Fruit fly (Drosophila melanogaster) whole organism, embryonic: ENCODE measurements around the gene Mms19.

Source experiments
- BEAF-32 ChIP-seq: fragments of 200-800 bp; sonication (Bioruptor generic); optimal IDR thresholded peaks from 3 replicates; lab custom pipeline; 2017; ENCODE audit warnings: missing biosample characterization, missing genetic modification characterization, mild to moderate bottlenecking, moderate library complexity, missing genetic modification reagents
- CG10274 ChIP-seq: fragments of 200-800 bp; sonication (Bioruptor generic); optimal IDR thresholded peaks from 3 replicates; lab custom pipeline; 2017; ENCODE audit warnings: missing biosample characterization, mild to moderate bottlenecking, missing genetic modification characterization
- CG11560 ChIP-seq: fragments of 200-800 bp; sonication (Bioruptor generic); IDR thresholded peaks from 3 replicates; pipeline ENCODE4 v1.3.6; 2022; ENCODE audit warnings: missing biosample characterization, missing genetic modification characterization
- CG12219 ChIP-seq: fragments of 200-800 bp; sonication (Bioruptor generic); optimal IDR thresholded peaks from 3 replicates; lab custom pipeline; 2018; ENCODE audit warnings: missing biosample characterization, mild to moderate bottlenecking, missing genetic modification characterization
- CG2199 ChIP-seq: fragments of 200-800 bp; sonication (Bioruptor generic); IDR thresholded peaks from 3 replicates; pipeline ENCODE4 v1.3.6; 2022; ENCODE audit warnings: missing biosample characterization, missing genetic modification characterization
- CG31388 ChIP-seq: fragments of 200-800 bp; sonication (Bioruptor generic); optimal IDR thresholded peaks from 2 replicates; lab custom pipeline; 2016; ENCODE audit warnings: missing biosample characterization, missing genetic modification characterization
- CG3995 ChIP-seq: fragments of 200-800 bp; sonication (Bioruptor generic); optimal IDR thresholded peaks from 3 replicates; lab custom pipeline; 2016; ENCODE audit warnings: missing biosample characterization, missing genetic modification characterization
- CG4617 ChIP-seq: fragments of 200-800 bp; sonication (Bioruptor generic); optimal IDR thresholded peaks from 3 replicates; lab custom pipeline; 2016; ENCODE audit warnings: missing biosample characterization, missing genetic modification characterization, borderline replicate concordance
- CG6791 ChIP-seq: fragments of 200-800 bp; sonication (Bioruptor generic); IDR thresholded peaks from 3 replicates; pipeline ENCODE4 v1.3.6; 2022; ENCODE audit warnings: missing biosample characterization, missing genetic modification characterization; ENCODE audit not compliant: partially characterized antibody
- CG6854 ChIP-seq: fragments of 200-800 bp; sonication (Bioruptor generic); optimal IDR thresholded peaks from 3 replicates; lab custom pipeline; 2017; ENCODE audit warnings: missing biosample characterization, mild to moderate bottlenecking, missing genetic modification characterization
- CG8089 ChIP-seq: fragments of 200-800 bp; sonication (Bioruptor generic); optimal IDR thresholded peaks from 3 replicates; lab custom pipeline; 2016; ENCODE audit warnings: missing biosample characterization, missing genetic modification characterization
- CG8290 ChIP-seq, 3 experiments: fragments of 200-800 bp; sonication (Bioruptor generic); optimal IDR thresholded peaks; 2 replicates each; lab custom pipeline; 2016 to 2019; ENCODE audit warnings: missing biosample characterization in 3 of 3, missing genetic modification characterization in 3 of 3, mild to moderate bottlenecking in 2 of 3, moderate library complexity in 1 of 3
- D19A ChIP-seq: fragments of 200-800 bp; optimal IDR thresholded peaks from 3 replicates; lab custom pipeline; 2019; ENCODE audit warnings: missing biosample characterization, mild to moderate bottlenecking, missing genetic modification characterization, moderate library complexity
- Dfd ChIP-seq, 2 experiments: fragments of >200 bp; optimal IDR thresholded peaks; 2 replicates each; lab custom pipeline; 2017; ENCODE audit warnings: missing biosample characterization in 2 of 2, missing genetic modification characterization in 2 of 2
- Dip3 ChIP-seq: fragments of 200-800 bp; sonication (Bioruptor generic); optimal IDR thresholded peaks from 3 replicates; lab custom pipeline; 2016; ENCODE audit warnings: missing biosample characterization, missing genetic modification characterization
- ERR ChIP-seq: fragments of 200-800 bp; sonication (Bioruptor generic); optimal IDR thresholded peaks from 2 replicates; lab custom pipeline; 2016; ENCODE audit warnings: missing biosample characterization, missing genetic modification characterization
- Ets65A ChIP-seq: fragments of 200-800 bp; sonication (Bioruptor generic); peaks from one replicate; lab custom pipeline; 2016; ENCODE audit warnings: missing biosample characterization, missing genetic modification characterization
- Gsc ChIP-seq: fragments of 200-800 bp; sonication (Bioruptor generic); IDR thresholded peaks from 2 replicates; pipeline ENCODE4 v1.3.6; 2022; ENCODE audit warnings: missing biosample characterization, missing genetic modification characterization
- H15 ChIP-seq: fragments of 200-800 bp; sonication (Bioruptor generic); IDR thresholded peaks from 3 replicates; pipeline ENCODE4 v1.3.6; 2022; ENCODE audit warnings: missing biosample characterization, missing genetic modification characterization
- Hey ChIP-seq: fragments of 200-800 bp; sonication (Bioruptor generic); optimal IDR thresholded peaks from 3 replicates; lab custom pipeline; 2018; ENCODE audit warnings: missing biosample characterization, mild to moderate bottlenecking, missing genetic modification characterization
- Hsf ChIP-seq: fragments of 200-800 bp; sonication (Bioruptor generic); optimal IDR thresholded peaks from 3 replicates; lab custom pipeline; 2016; ENCODE audit warnings: missing biosample characterization, missing genetic modification characterization
- MESR4 ChIP-seq: fragments of 200-800 bp; sonication (Bioruptor generic); optimal IDR thresholded peaks from 2 replicates; lab custom pipeline; 2018; ENCODE audit warnings: missing biosample characterization, mild to moderate bottlenecking, missing genetic modification characterization, moderate library complexity
- Med ChIP-seq: fragments of 200-800 bp; sonication (Bioruptor generic); peaks from one replicate; lab custom pipeline; 2016; ENCODE audit warnings: missing biosample characterization, missing genetic modification characterization, mild to moderate bottlenecking, inconsistent platforms, moderate library complexity
- Pdp1 ChIP-seq, 2 experiments: fragments of 200-800 bp; sonication (Bioruptor generic); optimal IDR thresholded peaks; 3 replicates each; lab custom pipeline; 2016; ENCODE audit warnings: missing biosample characterization in 2 of 2, missing genetic modification characterization in 2 of 2, mild to moderate bottlenecking in 1 of 2, moderate library complexity in 1 of 2
- Trl ChIP-seq, 3 experiments: fragments of >200 bp in 2 of 3; fragments of 200-800 bp in 1 of 3; sonication (Bioruptor generic) in 1 of 3; optimal IDR thresholded peaks; 2 replicates in 1 of 3; 3 replicates in 2 of 3; lab custom pipeline; 2016 to 2017; ENCODE audit warnings: missing biosample characterization in 1 of 3, missing genetic modification characterization in 1 of 3
- Usf ChIP-seq: fragments of 200-800 bp; sonication (Bioruptor generic); optimal IDR thresholded peaks from 2 replicates; lab custom pipeline; 2017; ENCODE audit warnings: missing genotype, missing biosample characterization, missing genetic modification characterization
- Xrp1 ChIP-seq: fragments of 200-800 bp; sonication (Bioruptor generic); IDR thresholded peaks from 2 replicates; pipeline ENCODE4 v1.3.6; 2022; ENCODE audit warnings: missing biosample characterization, missing genetic modification characterization
- cg ChIP-seq: fragments of 200-800 bp; sonication (Bioruptor generic); optimal IDR thresholded peaks from 3 replicates; lab custom pipeline; 2019; ENCODE audit warnings: missing biosample characterization, mild to moderate bottlenecking, missing genetic modification characterization, moderate library complexity
- crc ChIP-seq: fragments of 200-800 bp; sonication (Bioruptor generic); optimal IDR thresholded peaks from 2 replicates; lab custom pipeline; 2016; ENCODE audit warnings: missing biosample characterization, missing genetic modification characterization
- disco-r ChIP-seq: fragments of 200-800 bp; sonication (Bioruptor generic); optimal IDR thresholded peaks from 2 replicates; lab custom pipeline; 2016; ENCODE audit warnings: missing biosample characterization, missing genetic modification characterization
- gro ChIP-seq: fragments of 200-800 bp; sonication (Bioruptor generic); optimal IDR thresholded peaks from 2 replicates; lab custom pipeline; 2016; ENCODE audit warnings: missing biosample characterization, missing genetic modification characterization
- ranshi ChIP-seq: fragments of 200-800 bp; sonication (Bioruptor generic); IDR thresholded peaks from 2 replicates; pipeline ENCODE4 v1.3.6; 2022; ENCODE audit warnings: missing biosample characterization, missing genetic modification characterization
- scrt ChIP-seq: fragments of 200-800 bp; sonication (Bioruptor generic); optimal IDR thresholded peaks from 2 replicates; lab custom pipeline; 2018; ENCODE audit warnings: missing biosample characterization, mild to moderate bottlenecking, missing genetic modification characterization, moderate library complexity
- sd ChIP-seq: fragments of 200-800 bp; sonication (Bioruptor generic); optimal IDR thresholded peaks from 3 replicates; lab custom pipeline; 2018; ENCODE audit warnings: missing biosample characterization, mild to moderate bottlenecking, missing genetic modification characterization, moderate library complexity
- so ChIP-seq: fragments of 200-800 bp; sonication (Bioruptor generic); IDR thresholded peaks from 3 replicates; pipeline ENCODE4 v1.3.6; 2022; ENCODE audit warnings: missing biosample characterization, missing genetic modification characterization
- sqz ChIP-seq: fragments of 200-800 bp; sonication (Bioruptor generic); optimal IDR thresholded peaks from 3 replicates; lab custom pipeline; 2018; ENCODE audit warnings: missing biosample characterization, mild to moderate bottlenecking, missing genetic modification characterization
- sr ChIP-seq: fragments of 200-800 bp; sonication (Bioruptor generic); IDR thresholded peaks from 3 replicates; pipeline ENCODE4 v1.3.6; 2022; ENCODE audit warnings: missing biosample characterization, missing genetic modification characterization
- unc-4 ChIP-seq: fragments of 200-800 bp; sonication (Bioruptor generic); IDR thresholded peaks from 2 replicates; pipeline ENCODE4 v1.3.6; 2022; ENCODE audit warnings: missing biosample characterization, missing genetic modification characterization; ENCODE audit not compliant: partially characterized antibody
- z ChIP-seq: fragments of 200-800 bp; sonication (Bioruptor generic); IDR thresholded peaks from 3 replicates; pipeline ENCODE4 v1.3.6; 2022; ENCODE audit warnings: missing biosample characterization, missing genetic modification characterization

The Mms19 gene

DNA sequence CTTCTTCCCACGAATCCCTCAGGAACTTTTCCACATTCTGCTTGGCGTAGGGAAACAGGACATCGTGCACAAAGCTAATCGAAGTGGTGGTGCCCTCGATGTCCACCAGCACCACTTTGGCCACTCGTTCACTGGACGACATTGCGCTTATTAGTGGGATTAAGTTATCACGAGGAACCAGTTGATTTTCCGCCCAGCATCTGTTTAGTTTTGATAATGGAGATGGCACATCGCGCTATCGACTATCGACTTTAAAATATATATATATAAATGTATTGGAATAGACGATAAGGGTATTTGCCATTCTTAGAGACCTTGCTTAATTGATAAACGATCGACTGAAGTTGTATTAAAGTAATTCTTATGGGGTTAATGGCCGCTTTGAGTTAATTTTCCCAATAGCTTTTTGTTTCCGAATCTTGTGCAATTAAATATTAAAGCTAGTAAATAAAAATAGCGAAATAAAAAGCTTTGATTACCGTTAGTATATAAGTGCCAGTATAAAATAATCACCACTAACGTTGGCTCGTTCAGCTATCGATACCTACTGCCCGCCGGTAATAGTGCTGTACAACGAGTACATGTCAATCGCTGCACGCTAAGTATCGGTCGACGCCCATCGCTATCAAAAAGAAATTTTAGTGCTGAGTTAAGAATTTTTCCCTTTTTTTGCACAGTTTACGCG is 24.3 kb downstream of the Mms19 start, which contains the start of the genes Enoph and Hph (continued):
- TF ChIP-seq scrt = peak; percentile 64
- TF ChIP-seq CG8290 (GFP tag; optimal IDR thresholded peaks at IDR 0.05; lab: Kevin White, UChicago) = peak; percentile 19
- TF ChIP-seq CG8290 (tag; optimal IDR thresholded peaks at IDR 0.05; lab: Kevin White, UChicago) = peak in 1 of 2 experiments; percentile 43
- peak; percentile 35 for TF ChIP-seq CG3995
- no peak; the same call in 1 of the 2 replicates for TF ChIP-seq ranshi (GFP tag; lab: Robert Waterston, UW)
- no peak for TF ChIP-seq CG8089 (GFP tag; lab: Kevin White, UChicago)
- peak; percentile 25 for TF ChIP-seq crc (GFP tag; lab: Kevin White, UChicago)
- no peak for TF ChIP-seq H15 (GFP tag; lab: Robert Waterston, UW)
- peak; percentile 88 for TF ChIP-seq Med
- no peak for TF ChIP-seq sr
- TF ChIP-seq Dfd (GFP tag; optimal IDR thresholded peaks at IDR 0.05; lab: Kevin White, UChicago) = no peak
- TF ChIP-seq CG12219 (GFP tag; lab: Kevin White, UChicago) = no peak
- peak; percentile 89 for TF ChIP-seq BEAF-32 (GFP tag; lab: Kevin White, UChicago)

DNA sequence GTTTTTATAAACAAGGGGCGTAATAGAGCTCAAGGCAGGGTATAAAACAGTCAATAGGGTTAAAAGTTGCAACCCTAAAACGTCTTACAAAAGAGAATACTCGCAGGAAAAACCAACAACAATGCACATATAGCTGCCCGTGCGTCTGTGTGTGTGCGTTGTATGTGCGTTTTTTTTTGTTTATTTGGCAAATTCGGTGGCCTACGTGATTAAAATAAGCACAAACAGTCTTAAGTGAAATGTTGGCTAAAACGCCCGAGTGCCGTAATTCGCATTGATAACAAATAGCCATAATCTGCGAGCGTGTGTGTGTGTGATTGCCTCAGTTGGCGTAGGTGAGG is 24.8 kb downstream of the Mms19 start:
- no peak for TF ChIP-seq Hsf (GFP tag; lab: Kevin White, UChicago)
- peak; percentile 50 for TF ChIP-seq sqz (GFP tag; lab: Kevin White, UChicago)
- TF ChIP-seq CG10274 = no peak
- no peak for TF ChIP-seq z (GFP tag; lab: Robert Waterston, UW)
- TF ChIP-seq ERR = peak; percentile 11
- no peak for TF ChIP-seq CG11560 (tag; lab: Robert Waterston, UW)
- TF ChIP-seq CG6791 = no peak
- TF ChIP-seq CG6854 (GFP tag; lab: Kevin White, UChicago) = no peak
- no peak for TF ChIP-seq Usf (GFP tag; lab: Kevin White, UChicago)
- TF ChIP-seq MESR4 (GFP tag; lab: Kevin White, UChicago) = peak; percentile 69
- TF ChIP-seq scrt = no peak
- TF ChIP-seq Trl (optimal IDR thresholded peaks at IDR 0.05; lab: Kevin White, UChicago) = peak in 1 of 2 experiments; percentile 18
- TF ChIP-seq Trl (GFP tag; optimal IDR thresholded peaks at IDR 0.05; lab: Kevin White, UChicago) = no peak
- TF ChIP-seq Hey = no peak
- peak; percentile 83 for TF ChIP-seq cg (GFP tag; lab: Kevin White, UChicago)
- no peak for TF ChIP-seq Dip3 (GFP tag; lab: Kevin White, UChicago)
- peak; percentile 11; the same call in 1 of the 2 replicates for TF ChIP-seq unc-4
- TF ChIP-seq D19A (tag; lab: Kevin White, UChicago) = no peak
- no peak for TF ChIP-seq disco-r
- TF ChIP-seq CG4617 = peak; percentile 20
- TF ChIP-seq, all 482 proteins: peak for 7

DNA sequence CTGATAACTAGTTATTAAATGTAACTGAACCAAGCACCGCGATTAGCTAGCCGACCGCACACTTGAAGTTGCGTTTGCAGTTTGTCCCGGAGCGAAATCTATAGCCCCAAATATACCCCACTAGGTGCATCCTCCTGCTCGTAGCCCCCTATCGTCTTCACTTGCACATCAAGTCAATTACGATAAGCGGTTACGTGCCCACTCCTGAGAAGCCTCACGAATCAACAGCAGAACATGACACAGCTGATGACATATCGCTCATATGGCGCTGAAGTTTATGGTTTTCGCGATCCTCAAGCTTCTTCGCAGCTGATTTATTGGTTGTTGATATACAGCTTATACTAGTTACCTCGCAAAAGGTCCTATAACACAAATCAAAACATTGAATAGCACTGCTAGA is 28.9 kb downstream of the Mms19 start:
- TF ChIP-seq Med (peak; percentile 40), CG31388 (GFP tag; lab: Kevin White, UChicago) (no peak)
- TF ChIP-seq, all 482 proteins: peak for 1

dm6 chr3R:5261996-5262535 is 29.7 kb downstream of the Mms19 start:
- TF ChIP-seq CG2199 = peak; percentile 41; the same call in 1 of the 3 replicates
- TF ChIP-seq Pdp1 (GFP tag; optimal IDR thresholded peaks at IDR 0.05; lab: Kevin White, UChicago) = peak in 1 of 2 experiments; percentile 5
- TF ChIP-seq so (GFP tag; lab: Robert Waterston, UW) = 0 out of 3 replicates have a peak, but pooled peaks have one; percentile 15
- 0 out of 2 replicates have a peak, but pooled peaks have one; percentile 6 for TF ChIP-seq Xrp1 (GFP tag; lab: Robert Waterston, UW)
- TF ChIP-seq Gsc = no peak
- peak; percentile 19 for TF ChIP-seq Ets65A (GFP tag; lab: Kevin White, UChicago)
- peak; percentile 5 for TF ChIP-seq sd (tag; lab: Kevin White, UChicago)
- no peak for TF ChIP-seq gro
